Fruit fly (Drosophila melanogaster) whole organism, embryonic: ENCODE results near the gene Ada1-2.

Experiments
- CG10979 ChIP-seq: fragments of 200-800 bp; sonication (Bioruptor generic); optimal IDR thresholded peaks from 2 replicates; lab custom pipeline; 2018; ENCODE audit warnings: missing biosample characterization, mild to moderate bottlenecking, missing genetic modification characterization, moderate library complexity
- CG13624 ChIP-seq: fragments of 200-800 bp; sonication (Bioruptor generic); optimal IDR thresholded peaks from 2 replicates; lab custom pipeline; 2016; ENCODE audit warnings: missing biosample characterization, missing genetic modification characterization
- CG13894 ChIP-seq: fragments of 200-800 bp; sonication (Bioruptor generic); optimal IDR thresholded peaks from 3 replicates; lab custom pipeline; 2018; ENCODE audit warnings: missing biosample characterization, mild to moderate bottlenecking, missing genetic modification characterization, moderate library complexity
- CG14050 ChIP-seq: fragments of 200-800 bp; sonication (Bioruptor generic); IDR thresholded peaks from 3 replicates; pipeline ENCODE4 v1.3.6; 2022; ENCODE audit warnings: missing biosample characterization, missing genetic modification characterization
- CG16815 ChIP-seq: fragments of 200-800 bp; sonication (Bioruptor generic); optimal IDR thresholded peaks from 3 replicates; lab custom pipeline; 2017; ENCODE audit warnings: missing biosample characterization, mild to moderate bottlenecking, missing genetic modification characterization
- CG17361 ChIP-seq: fragments of 200-800 bp; sonication (Bioruptor generic); IDR thresholded peaks from 3 replicates; pipeline ENCODE4 v1.3.6; 2022; ENCODE audit warnings: missing biosample characterization, missing genetic modification characterization
- CG2129 ChIP-seq: fragments of 200-800 bp; sonication (Bioruptor generic); IDR thresholded peaks from 2 replicates; pipeline ENCODE4 v1.3.6; 2022; ENCODE audit warnings: missing biosample characterization, missing genetic modification characterization; ENCODE audit not compliant: partially characterized antibody
- CG3065 ChIP-seq: fragments of 200-800 bp; sonication (Bioruptor generic); optimal IDR thresholded peaks from 2 replicates; lab custom pipeline; 2016; ENCODE audit warnings: missing biosample characterization, missing genetic modification characterization
- CG31365 ChIP-seq: fragments of 200-800 bp; sonication (Bioruptor generic); optimal IDR thresholded peaks from 2 replicates; lab custom pipeline; 2018; ENCODE audit warnings: missing biosample characterization, mild to moderate bottlenecking, missing genetic modification characterization
- CG33557 ChIP-seq: fragments of 200-800 bp; sonication (Bioruptor generic); optimal IDR thresholded peaks from 2 replicates; lab custom pipeline; 2019; ENCODE audit warnings: missing biosample characterization, mild to moderate bottlenecking, missing genetic modification characterization, moderate library complexity
- CG3407 ChIP-seq: fragments of 200-800 bp; sonication (Bioruptor generic); optimal IDR thresholded peaks from 2 replicates; lab custom pipeline; 2018; ENCODE audit warnings: missing biosample characterization, mild to moderate bottlenecking, missing genetic modification characterization
- CG3726 ChIP-seq: fragments of 200-800 bp; sonication (Bioruptor generic); IDR thresholded peaks from 3 replicates; pipeline ENCODE4, ENCODE4 v1.3.6; 2022; ENCODE audit warnings: missing biosample characterization, missing genetic modification characterization
- CG5180 ChIP-seq: fragments of 200-800 bp; sonication (Bioruptor generic); optimal IDR thresholded peaks from 3 replicates; lab custom pipeline; 2017; ENCODE audit warnings: missing biosample characterization, missing genetic modification characterization, mild to moderate bottlenecking, moderate library complexity, missing genetic modification reagents
- CG6254 ChIP-seq: fragments of 200-800 bp; sonication (Bioruptor generic); optimal IDR thresholded peaks from 3 replicates; lab custom pipeline; 2017; ENCODE audit warnings: mild to moderate bottlenecking, missing biosample characterization, missing genetic modification reagents, missing genetic modification characterization
- CG7271 ChIP-seq: fragments of 200-800 bp; sonication (Bioruptor generic); optimal IDR thresholded peaks from 2 replicates; lab custom pipeline; 2018; ENCODE audit warnings: missing biosample characterization, mild to moderate bottlenecking, missing genetic modification characterization, moderate library complexity
- CG7357 ChIP-seq: fragments of 200-800 bp; sonication (Bioruptor generic); IDR thresholded peaks from 3 replicates; pipeline ENCODE4 v1.3.6; 2022; ENCODE audit warnings: missing biosample characterization, missing genetic modification characterization
- CG7928 ChIP-seq: fragments of 200-800 bp; sonication (Bioruptor generic); optimal IDR thresholded peaks from 2 replicates; lab custom pipeline; 2017; ENCODE audit warnings: missing biosample characterization, mild to moderate bottlenecking, missing genetic modification characterization
- CG8089 ChIP-seq: fragments of 200-800 bp; sonication (Bioruptor generic); optimal IDR thresholded peaks from 3 replicates; lab custom pipeline; 2016; ENCODE audit warnings: missing biosample characterization, missing genetic modification characterization
- CG8281 ChIP-seq: fragments of 200-800 bp; sonication (Bioruptor generic); optimal IDR thresholded peaks from 2 replicates; lab custom pipeline; 2018; ENCODE audit warnings: missing biosample characterization, mild to moderate bottlenecking, missing genetic modification characterization, moderate library complexity
- CkIIα-i1 ChIP-seq: fragments of 200-800 bp; sonication (Bioruptor generic); IDR thresholded peaks from 2 replicates; pipeline ENCODE4 v1.3.6; 2022; ENCODE audit warnings: missing biosample characterization, missing genetic modification characterization
- D ChIP-seq, 2 experiments: fragments of 200-800 bp in 1 of 2; fragments of >200 bp in 1 of 2; sonication (Bioruptor generic) in 1 of 2; optimal IDR thresholded peaks; 2 replicates in 1 of 2; 3 replicates in 1 of 2; lab custom pipeline; 2017; ENCODE audit warnings: mild to moderate bottlenecking in 1 of 2, missing biosample characterization in 1 of 2, missing genetic modification characterization in 1 of 2, missing genetic modification reagents in 1 of 2
- Dp ChIP-seq: fragments of 200-800 bp; sonication (Bioruptor generic); optimal IDR thresholded peaks from 2 replicates; lab custom pipeline; 2018; ENCODE audit warnings: missing biosample characterization, mild to moderate bottlenecking, missing genetic modification characterization, moderate library complexity
- HmgZ ChIP-seq: fragments of 200-800 bp; sonication (Bioruptor generic); optimal IDR thresholded peaks from 2 replicates; lab custom pipeline; 2018; ENCODE audit warnings: missing biosample characterization, mild to moderate bottlenecking, missing genetic modification characterization
- Jarid2 ChIP-seq: fragments of 200-800 bp; sonication (Bioruptor generic); optimal IDR thresholded peaks from 3 replicates; lab custom pipeline; 2017; ENCODE audit warnings: mild to moderate bottlenecking, missing biosample characterization, missing genetic modification reagents, missing genetic modification characterization
- Med ChIP-seq: fragments of 200-800 bp; sonication (Bioruptor generic); peaks from one replicate; lab custom pipeline; 2016; ENCODE audit warnings: missing biosample characterization, missing genetic modification characterization, mild to moderate bottlenecking, inconsistent platforms, moderate library complexity
- NFAT ChIP-seq: fragments of 200-800 bp; sonication (Bioruptor generic); IDR thresholded peaks from 2 replicates; pipeline ENCODE4 v1.3.6; 2022; ENCODE audit warnings: missing biosample characterization, missing genetic modification characterization
- Oli ChIP-seq: fragments of 200-800 bp; sonication (Bioruptor generic); optimal IDR thresholded peaks from 2 replicates; lab custom pipeline; 2018; ENCODE audit warnings: missing biosample characterization, mild to moderate bottlenecking, missing genetic modification characterization, moderate library complexity
- bsh ChIP-seq, 2 experiments: fragments of 200-800 bp; sonication (Bioruptor generic); optimal IDR thresholded peaks; 2 replicates each; lab custom pipeline; 2017 to 2018; ENCODE audit warnings: mild to moderate bottlenecking in 2 of 2, missing biosample characterization in 2 of 2, missing genetic modification characterization in 2 of 2, moderate library complexity in 1 of 2
- chif ChIP-seq, 2 experiments: fragments of 200-800 bp; sonication (Bioruptor generic); optimal IDR thresholded peaks; 3 replicates each; lab custom pipeline; 2016; ENCODE audit warnings: missing biosample characterization in 2 of 2, missing genetic modification characterization in 2 of 2
- crp ChIP-seq, 2 experiments: fragments of 200-800 bp; sonication (Bioruptor generic); optimal IDR thresholded peaks; 2 replicates in 1 of 2; 3 replicates in 1 of 2; lab custom pipeline; 2017; ENCODE audit warnings: missing biosample characterization in 2 of 2, missing genetic modification characterization in 2 of 2, mild to moderate bottlenecking in 1 of 2, moderate library complexity in 1 of 2
- dpn ChIP-seq, 2 experiments: fragments of 200-800 bp; sonication (Bioruptor generic); optimal IDR thresholded peaks; 3 replicates each; lab custom pipeline; 2016; ENCODE audit warnings: missing biosample characterization in 2 of 2, missing genetic modification characterization in 2 of 2
- gem ChIP-seq: fragments of 200-800 bp; sonication (Bioruptor generic); optimal IDR thresholded peaks from 2 replicates; lab custom pipeline; 2019; ENCODE audit warnings: missing biosample characterization, mild to moderate bottlenecking, missing genetic modification characterization, moderate library complexity
- gfzf ChIP-seq: fragments of 200-800 bp; sonication (Bioruptor generic); optimal IDR thresholded peaks from 2 replicates; lab custom pipeline; 2016; ENCODE audit warnings: missing biosample characterization, mild to moderate bottlenecking, missing genetic modification characterization, moderate library complexity
- kah ChIP-seq: fragments of 200-800 bp; sonication (Bioruptor generic); optimal IDR thresholded peaks from 2 replicates; lab custom pipeline; 2018; ENCODE audit warnings: missing biosample characterization, mild to moderate bottlenecking, missing genetic modification characterization
- nerfin-2 ChIP-seq: fragments of 200-800 bp; sonication (Bioruptor generic); IDR thresholded peaks from 2 replicates; pipeline ENCODE4 v1.3.6; 2022; ENCODE audit warnings: missing biosample characterization, missing genetic modification characterization; ENCODE audit not compliant: partially characterized antibody
- odd ChIP-seq: fragments of 200-800 bp; sonication (Bioruptor generic); optimal IDR thresholded peaks from 2 replicates; lab custom pipeline; 2017; ENCODE audit warnings: missing biosample characterization, mild to moderate bottlenecking, missing genetic modification characterization
- pfk ChIP-seq: fragments of 200-800 bp; sonication (Bioruptor generic); optimal IDR thresholded peaks from 2 replicates; lab custom pipeline; 2018; ENCODE audit warnings: missing biosample characterization, mild to moderate bottlenecking, missing genetic modification characterization, moderate library complexity
- sd ChIP-seq: fragments of 200-800 bp; sonication (Bioruptor generic); optimal IDR thresholded peaks from 3 replicates; lab custom pipeline; 2018; ENCODE audit warnings: missing biosample characterization, mild to moderate bottlenecking, missing genetic modification characterization, moderate library complexity
- sisA ChIP-seq: fragments of 200-800 bp; sonication (Bioruptor generic); IDR thresholded peaks from 2 replicates; pipeline ENCODE4 v1.3.6; 2022; ENCODE audit warnings: missing biosample characterization, missing genetic modification characterization
- so ChIP-seq: fragments of 200-800 bp; sonication (Bioruptor generic); IDR thresholded peaks from 3 replicates; pipeline ENCODE4 v1.3.6; 2022; ENCODE audit warnings: missing biosample characterization, missing genetic modification characterization
- tio ChIP-seq: fragments of 200-800 bp; sonication (Bioruptor generic); optimal IDR thresholded peaks from 2 replicates; lab custom pipeline; 2017; ENCODE audit warnings: missing biosample characterization, missing genetic modification characterization, inconsistent platforms
- trem ChIP-seq: fragments of 200-800 bp; optimal IDR thresholded peaks from 3 replicates; lab custom pipeline; 2019; ENCODE audit warnings: missing biosample characterization, mild to moderate bottlenecking, missing genetic modification characterization, moderate library complexity
- wor ChIP-seq: fragments of 200-800 bp; sonication (Bioruptor generic); IDR thresholded peaks from 2 replicates; pipeline ENCODE4 v1.3.6; 2022; ENCODE audit warnings: missing biosample characterization, missing genetic modification characterization

Gene Ada1-2

dm6 chr2L:12021193-12021592, 28.5 kb downstream of the Ada1-2 start (continued):
- TF ChIP-seq CG6254 (GFP tag; lab: Kevin White, UChicago): peak; percentile 39
- TF ChIP-seq CG7271 (tag; lab: Kevin White, UChicago): peak; percentile 29

- TF ChIP-seq CG17361 (GFP tag; lab: Robert Waterston, UW) (no peak), kah (GFP tag; lab: Kevin White, UChicago) (no peak), CG6254 (GFP tag; lab: Kevin White, UChicago) (no peak), NFAT (GFP tag; lab: Robert Waterston, UW) (no peak), Med (GFP tag; lab: Kevin White, UChicago) (peak; percentile 25), gfzf (GFP tag; lab: Kevin White, UChicago) (no peak), CG33557 (no peak), Oli (tag; lab: Kevin White, UChicago) (no peak), CG14050 (GFP tag; lab: Robert Waterston, UW) (no peak), pfk (no peak), CG31365 (tag; lab: Kevin White, UChicago) (no peak), CG13624 (GFP tag; lab: Kevin White, UChicago) (no peak), nerfin-2 (GFP tag; lab: Robert Waterston, UW) (no peak), HmgZ (tag; lab: Kevin White, UChicago) (no peak), tio (GFP tag; lab: Kevin White, UChicago) (no peak), sd (tag; lab: Kevin White, UChicago) (peak; percentile 80), dpn (GFP tag; optimal IDR thresholded peaks at IDR 0.05; lab: Kevin White, UChicago) (no peak), Jarid2 (GFP tag; lab: Kevin White, UChicago) (no peak), CG10979 (tag; lab: Kevin White, UChicago) (no peak), CG3407 (GFP tag; lab: Kevin White, UChicago) (no peak), chif (GFP tag; optimal IDR thresholded peaks at IDR 0.05; lab: Kevin White, UChicago) (no peak), bsh (GFP tag; optimal IDR thresholded peaks at IDR 0.05; lab: Kevin White, UChicago) (no peak), gem (tag; lab: Kevin White, UChicago) (peak; percentile 82), CG13894 (tag; lab: Kevin White, UChicago) (peak; percentile 32), CG3726 (GFP tag; lab: Robert Waterston, UW) (no peak), wor (GFP tag; lab: Robert Waterston, UW) (no peak), Dp (no peak), trem (tag; lab: Kevin White, UChicago) (no peak), CG7357 (GFP tag; lab: Robert Waterston, UW) (no peak), CG7928 (no peak), CG8089 (GFP tag; lab: Kevin White, UChicago) (no peak), so (GFP tag; lab: Robert Waterston, UW) (no peak), CG16815 (GFP tag; lab: Kevin White, UChicago) (no peak), crp (GFP tag; optimal IDR thresholded peaks at IDR 0.05; lab: Kevin White, UChicago) (no peak), CG3065 (no peak), sisA (GFP tag; lab: Robert Waterston, UW) (no peak), CG5180 (GFP tag; lab: Kevin White, UChicago) (peak; percentile 3), D (optimal IDR thresholded peaks at IDR 0.05; lab: Kevin White, UChicago) (no peak), D (GFP tag; optimal IDR thresholded peaks at IDR 0.05; lab: Kevin White, UChicago) (no peak), CkIIα-i1 (GFP tag; lab: Robert Waterston, UW) (no peak), CG2129 (GFP tag; lab: Robert Waterston, UW) (no peak), CG8281 (tag; lab: Kevin White, UChicago) (peak; percentile 85), odd (GFP tag; lab: Kevin White, UChicago) (no peak)
Measured at dm6 chr2L:12024104-12024503, 31.4 kb downstream of the Ada1-2 start.
